Worm (Caenorhabditis elegans) whole organism, L4 larva: ENCODE results near the gene zak-1.

Experiments
- F44E2.7 ChIP-seq: fragments of 200-800 bp; sonication (Bioruptor generic); IDR thresholded peaks from 2 replicates; pipeline ENCODE4 v2.1.2; 2022; ENCODE audit warnings: missing genetic modification characterization, missing compliant biosample characterization
- ama-1 ChIP-seq: fragments of 150-350 bp; optimal IDR thresholded peaks from 2 replicates; lab custom pipeline; 2014; ENCODE audit warnings: inconsistent platforms, mixed read lengths
- arid-1 ChIP-seq: fragments of 200-800 bp; sonication (Bioruptor generic); conservative IDR thresholded peaks from 2 replicates; pipeline ENCODE4 v1.3.6; 2022; ENCODE audit warnings: missing genetic modification reagents, missing genetic modification characterization, missing compliant biosample characterization
- attf-4 ChIP-seq: sonication (generic microtip); optimal IDR thresholded peaks from 3 replicates; lab custom pipeline; 2017; ENCODE audit warnings: missing biosample characterization, missing genetic modification characterization
- dpl-1 ChIP-seq: fragments of 150-350 bp; optimal IDR thresholded peaks from 2 replicates; lab custom pipeline; 2014; ENCODE audit warnings: missing biosample characterization, missing genetic modification reagents, missing genetic modification characterization
- egl-27 ChIP-seq: sonication (generic microtip); optimal IDR thresholded peaks from 3 replicates; lab custom pipeline; 2017; ENCODE audit warnings: missing biosample characterization, missing genetic modification reagents, missing genetic modification characterization
- php-3 ChIP-seq: fragments of 200-800 bp; sonication (Bioruptor generic); IDR thresholded peaks from 2 replicates; pipeline ENCODE4 v1.3.6; 2022; ENCODE audit warnings: missing genetic modification reagents, missing genetic modification characterization, missing compliant biosample characterization
- ztf-11 ChIP-seq: fragments of 150-350 bp; optimal IDR thresholded peaks from 2 replicates; lab custom pipeline; 2014; ENCODE audit warnings: missing biosample characterization, missing genetic modification characterization

- TF ChIP-seq egl-27 (no peak), attf-4 (tag; lab: Kevin White, UChicago) (no peak), F44E2.7 (GFP tag; lab: Robert Waterston, UW) (no peak), ztf-11 (tag; lab: Kevin White, UChicago) (no peak), dpl-1 (GFP tag; lab: Kevin White, UChicago) (no peak), ama-1 (no peak), php-3 (GFP tag; lab: Robert Waterston, UW) (no peak), arid-1 (no peak)
Measured at ce11 chrIII:6872534-6873150, 16.0 kb upstream of the zak-1 start, which contains the start of gene K04C2.3.
